Fruit fly (Drosophila melanogaster): ENCODE measurements around the gene pic.

dm6 chr3R:13032323-13032722 is 19.7 kb upstream of the pic start, which contains the start of gene ry:
- TF ChIP-seq gl (tag; optimal IDR thresholded peaks at IDR 0.05): no peak
- no peak for TF ChIP-seq CG12605 (GFP tag; IDR thresholded peaks at IDR 0.05)
- TF ChIP-seq CG10348 (GFP tag; IDR thresholded peaks at IDR 0.05): no peak
- TF ChIP-seq EcR (GFP tag; optimal IDR thresholded peaks at IDR 0.05): no peak
- no peak for TF ChIP-seq CG17806 (tag; optimal IDR thresholded peaks at IDR 0.05)
- no peak for TF ChIP-seq CG15710 (tag; optimal IDR thresholded peaks at IDR 0.05)
- TF ChIP-seq rn (GFP tag; IDR thresholded peaks at IDR 0.05): no peak
- TF ChIP-seq CG13204 (GFP tag; optimal IDR thresholded peaks at IDR 0.05): no peak
- no peak for TF ChIP-seq CG4496 (GFP tag; IDR thresholded peaks at IDR 0.05)
- no peak for TF ChIP-seq Pif1B (GFP tag; optimal IDR thresholded peaks at IDR 0.05)
